Fruit fly (Drosophila melanogaster): ENCODE data around the gene CG17803.

dm6 chr3R:17758905-17759304 lies 42.4 kb downstream of the CG17803 start:
- TF ChIP-seq h (optimal IDR thresholded peaks at IDR 0.05) (no peak), psq (optimal IDR thresholded peaks at IDR 0.05) (no peak), Myc (optimal IDR thresholded peaks at IDR 0.05) (no peak), ttk (optimal IDR thresholded peaks at IDR 0.05) (no peak), Sin3A (optimal IDR thresholded peaks at IDR 0.05) (no peak), insv (optimal IDR thresholded peaks at IDR 0.05) (no peak)

All from Kc167 (cell line).